Fruit fly (Drosophila melanogaster): ENCODE results near the gene brk.
A peak's percentile ranks its signal among the peaks of the same experiment; 100 is the strongest.

dm6 chrX:7293874-7294559 is 13.7 kb upstream of the brk start:
- peak; percentile 88 for TF ChIP-seq topi (GFP tag; optimal IDR thresholded peaks at IDR 0.05)
- peak; percentile 89 for TF ChIP-seq OdsH (GFP tag; optimal IDR thresholded peaks at IDR 0.05)

Measured in whole organism, prepupa.